Worm (Caenorhabditis elegans) whole organism, young adult: ENCODE results near the gene rpt-1.

Experiments
- F49E8.2 ChIP-seq: sonication (generic microtip); optimal IDR thresholded peaks from 3 replicates; lab custom pipeline; 2017; ENCODE audit warnings: missing genetic modification characterization, mild to moderate bottlenecking, missing compliant biosample characterization, antibody characterized with exemption, moderate library complexity; ENCODE audit not compliant: insufficient read depth
- F52B5.7 ChIP-seq: sonication (generic microtip); optimal IDR thresholded peaks from 2 replicates; lab custom pipeline; 2016; ENCODE audit warnings: mild to moderate bottlenecking, missing genetic modification characterization, missing compliant biosample characterization
- F55B11.4 ChIP-seq: sonication (generic microtip); optimal IDR thresholded peaks from 2 replicates; lab custom pipeline; 2016; ENCODE audit warnings: missing compliant biosample characterization, missing genetic modification characterization, borderline replicate concordance; ENCODE audit not compliant: insufficient read depth
- F57C9.4 ChIP-seq: sonication (generic microtip); optimal IDR thresholded peaks from 2 replicates; lab custom pipeline; 2017; ENCODE audit warnings: mild to moderate bottlenecking, missing genetic modification characterization, missing compliant biosample characterization
- K11D2.4 ChIP-seq: fragments of 200-800 bp; sonication (Bioruptor generic); IDR thresholded peaks from 2 replicates; pipeline ENCODE4 v1.3.6; 2022; ENCODE audit warnings: missing genetic modification reagents, missing genetic modification characterization, missing compliant biosample characterization
- Y95B8A.8 ChIP-seq: fragments of 200-800 bp; sonication (Bioruptor generic); IDR thresholded peaks from 2 replicates; pipeline ENCODE4 v1.3.6; 2022; ENCODE audit warnings: missing genetic modification reagents, missing genetic modification characterization, missing compliant biosample characterization
- ZK185.1 ChIP-seq: sonication (generic microtip); optimal IDR thresholded peaks from 2 replicates; lab custom pipeline; 2016; ENCODE audit warnings: mild to moderate bottlenecking, missing genetic modification characterization, missing compliant biosample characterization; ENCODE audit not compliant: poor library complexity, severe bottlenecking
- ama-1 ChIP-seq, 3 experiments: fragments of 150-350 bp in 1 of 3; sonication (generic microtip) in 2 of 3; optimal IDR thresholded peaks; 2 replicates each; lab custom pipeline; 2014 to 2018; ENCODE audit warnings: missing biosample characterization in 2 of 3, missing genetic modification characterization in 2 of 3, missing genetic modification reagents in 2 of 3
- aptf-2 ChIP-seq: fragments of 200-800 bp; sonication (Bioruptor generic); conservative IDR thresholded peaks from 2 replicates; pipeline ENCODE4 v1.3.6; 2022; ENCODE audit warnings: missing genetic modification reagents, missing genetic modification characterization, missing compliant biosample characterization
- atf-7 ChIP-seq: sonication (generic microtip); optimal IDR thresholded peaks from 2 replicates; lab custom pipeline; 2017; ENCODE audit warnings: mild to moderate bottlenecking, missing genetic modification characterization, missing compliant biosample characterization
- attf-3 ChIP-seq: fragments of 200-800 bp; sonication (Bioruptor generic); conservative IDR thresholded peaks from 2 replicates; pipeline ENCODE4 v1.3.6; 2022; ENCODE audit warnings: missing genetic modification reagents, missing genetic modification characterization, missing compliant biosample characterization
- cebp-1 ChIP-seq, 2 experiments: fragments of 200-800 bp in 1 of 2; sonication (Bioruptor generic) in 1 of 2; sonication (generic microtip) in 1 of 2; IDR thresholded peaks in 1 of 2; optimal IDR thresholded peaks in 1 of 2; 2 replicates each; pipeline versions ENCODE4 v1.3.6 to Lab custom; 2017 to 2022; ENCODE audit warnings: missing compliant biosample characterization in 2 of 2, missing genetic modification characterization in 2 of 2, mild to moderate bottlenecking in 1 of 2, missing genetic modification reagents in 1 of 2, moderate library complexity in 1 of 2
- ceh-100 ChIP-seq: fragments of 200-800 bp; sonication (Bioruptor generic); IDR thresholded peaks from 2 replicates; pipeline ENCODE4 v1.3.6; 2022; ENCODE audit warnings: missing genetic modification reagents, missing genetic modification characterization, missing compliant biosample characterization
- efl-1 ChIP-seq: fragments of 150-350 bp; optimal IDR thresholded peaks from 2 replicates; lab custom pipeline; 2014; ENCODE audit warnings: missing biosample characterization, missing genetic modification reagents, missing genetic modification characterization
- egl-18 ChIP-seq: fragments of 200-800 bp; sonication (Bioruptor generic); IDR thresholded peaks from 2 replicates; pipeline ENCODE4 v1.3.6; 2022; ENCODE audit warnings: missing genetic modification reagents, missing genetic modification characterization, missing compliant biosample characterization
- ets-4 ChIP-seq: fragments of 200-800 bp; sonication (Bioruptor generic); optimal IDR thresholded peaks from 2 replicates; lab custom pipeline; 2018; ENCODE audit warnings: mild to moderate bottlenecking, missing genetic modification characterization, missing compliant biosample characterization
- fkh-3 ChIP-seq: sonication (generic microtip); optimal IDR thresholded peaks from 2 replicates; lab custom pipeline; 2016; ENCODE audit warnings: mild to moderate bottlenecking, missing genetic modification characterization, missing compliant biosample characterization
- gei-17 ChIP-seq: fragments of 200-800 bp; sonication (Bioruptor generic); optimal IDR thresholded peaks from 2 replicates; lab custom pipeline; 2018; ENCODE audit warnings: mild to moderate bottlenecking, missing genetic modification characterization, missing compliant biosample characterization
- him-1 ChIP-seq: sonication (generic microtip); optimal IDR thresholded peaks from 2 replicates; lab custom pipeline; 2016; ENCODE audit warnings: missing genotype, missing genetic modification reagents, missing genetic modification characterization, missing compliant biosample characterization
- hmg-20 ChIP-seq: fragments of 200-800 bp; sonication (Bioruptor generic); IDR thresholded peaks from 2 replicates; pipeline ENCODE4 v1.3.6; 2022; ENCODE audit warnings: missing genetic modification reagents, missing genetic modification characterization, missing compliant biosample characterization
- lag-1 ChIP-seq: fragments of 200-800 bp; sonication (Bioruptor generic); IDR thresholded peaks from 2 replicates; pipeline ENCODE4 v1.3.6; 2022; ENCODE audit warnings: missing genetic modification reagents, missing genetic modification characterization, missing compliant biosample characterization
- lin-26 ChIP-seq: fragments of 200-800 bp; sonication (Bioruptor generic); IDR thresholded peaks from 2 replicates; pipeline ENCODE4 v1.3.6; 2022; ENCODE audit warnings: missing genetic modification reagents, missing genetic modification characterization, missing compliant biosample characterization
- lin-35 ChIP-seq, 3 experiments: fragments of 150-350 bp in 2 of 3; sonication (generic microtip) in 1 of 3; optimal IDR thresholded peaks; 2 replicates each; lab custom pipeline; 2014 to 2018; ENCODE audit warnings: missing biosample characterization in 3 of 3, missing genetic modification characterization in 3 of 3, missing genetic modification reagents in 3 of 3
- lin-40 ChIP-seq: sonication (generic microtip); optimal IDR thresholded peaks from 2 replicates; lab custom pipeline; 2016; ENCODE audit warnings: missing genetic modification characterization, mild to moderate bottlenecking, missing compliant biosample characterization, missing genotype, missing genetic modification reagents
- madf-6 ChIP-seq: fragments of 200-800 bp; sonication (Bioruptor generic); IDR thresholded peaks from 2 replicates; pipeline ENCODE4 v1.3.6; 2022; ENCODE audit warnings: missing genetic modification reagents, missing genetic modification characterization, missing compliant biosample characterization
- madf-8 ChIP-seq: fragments of 200-800 bp; sonication (Bioruptor generic); conservative IDR thresholded peaks from 2 replicates; pipeline ENCODE4 v1.3.6; 2022; ENCODE audit warnings: missing genetic modification reagents, missing genetic modification characterization, missing compliant biosample characterization
- mxl-1 ChIP-seq: sonication (generic microtip); optimal IDR thresholded peaks from 2 replicates; lab custom pipeline; 2016; ENCODE audit warnings: missing genetic modification characterization, missing compliant biosample characterization
- nfya-1 ChIP-seq: sonication (generic microtip); optimal IDR thresholded peaks from 2 replicates; lab custom pipeline; 2017; ENCODE audit warnings: antibody characterized with exemption, missing compliant biosample characterization, missing genetic modification characterization, borderline replicate concordance; ENCODE audit not compliant: insufficient read depth
- nfya-2 ChIP-seq: fragments of 200-800 bp; sonication (Bioruptor generic); IDR thresholded peaks from 2 replicates; pipeline ENCODE4 v1.3.6; 2022; ENCODE audit warnings: missing genetic modification reagents, missing genetic modification characterization, missing compliant biosample characterization
- snpc-1.3 ChIP-seq: sonication (generic microtip); optimal IDR thresholded peaks from 2 replicates; lab custom pipeline; 2017; ENCODE audit warnings: missing genetic modification characterization, mild to moderate bottlenecking, missing compliant biosample characterization, antibody characterized with exemption, moderate library complexity, missing genotype, missing genetic modification reagents; ENCODE audit not compliant: insufficient read depth
- snpc-3.4 ChIP-seq: sonication (generic microtip); optimal IDR thresholded peaks from 2 replicates; lab custom pipeline; 2017; ENCODE audit warnings: missing genetic modification characterization, mild to moderate bottlenecking, missing compliant biosample characterization, antibody characterized with exemption, moderate library complexity, missing genotype, missing genetic modification reagents
- snpc-4 ChIP-seq, 5 experiments: fragments of 150-350 bp in 1 of 5; sonication (generic microtip) in 4 of 5; optimal IDR thresholded peaks; 2 replicates each; lab custom pipeline; 2014 to 2018; ENCODE audit warnings: missing genetic modification characterization in 5 of 5, missing biosample characterization in 3 of 5, antibody characterized with exemption in 2 of 5, mild to moderate bottlenecking in 2 of 5, missing compliant biosample characterization in 2 of 5, missing genotype in 2 of 5, moderate library complexity in 2 of 5, missing genetic modification reagents in 1 of 5
- unc-62 ChIP-seq: fragments of 150-350 bp; optimal IDR thresholded peaks from 2 replicates; lab custom pipeline; 2014; ENCODE audit warnings: missing biosample characterization, missing genetic modification reagents, missing genetic modification characterization
- zfh-2 ChIP-seq: fragments of 200-800 bp; sonication (Bioruptor generic); conservative IDR thresholded peaks from 2 replicates; pipeline ENCODE4 v1.3.6; 2022; ENCODE audit warnings: missing genetic modification reagents, missing genetic modification characterization, missing compliant biosample characterization
- ztf-22 ChIP-seq: fragments of 200-800 bp; sonication (Bioruptor generic); optimal IDR thresholded peaks from 2 replicates; lab custom pipeline; 2018; ENCODE audit warnings: mild to moderate bottlenecking, missing genetic modification characterization, moderate library complexity, missing compliant biosample characterization
- ztf-28 ChIP-seq: fragments of 200-800 bp; sonication (Bioruptor generic); IDR thresholded peaks from 2 replicates; pipeline ENCODE4 v1.3.6; 2022; ENCODE audit warnings: missing genetic modification reagents, missing genetic modification characterization, missing compliant biosample characterization

rpt-1 gene

ce11 chrV:11979673-11980561, 2.3 kb downstream of the rpt-1 start, which contains the start of gene snr-4 (continued):
- TF ChIP-seq ama-1 (optimal IDR thresholded peaks at IDR 0.05; lab: Kevin White, UChicago) = peak; percentile 80
- no peak for TF ChIP-seq ama-1 (GFP tag; optimal IDR thresholded peaks at IDR 0.05; lab: Kevin White, UChicago)
- TF ChIP-seq F52B5.7 (tag; lab: Kevin White, UChicago) = peak; percentile 78

- TF ChIP-seq lag-1 = no peak
- no peak for TF ChIP-seq atf-7 (tag; lab: Kevin White, UChicago)
- TF ChIP-seq lin-35 (GFP tag; optimal IDR thresholded peaks at IDR 0.05; lab: Kevin White, UChicago) = no peak
- TF ChIP-seq F55B11.4 (tag; lab: Kevin White, UChicago) = no peak
- TF ChIP-seq lin-40 (tag; lab: Kevin White, UChicago) = no peak
- peak; percentile 14 for TF ChIP-seq him-1 (tag; lab: Kevin White, UChicago)
- TF ChIP-seq snpc-1.3 (tag; lab: Kevin White, UChicago) = peak; percentile 5
- TF ChIP-seq ceh-100 (GFP tag; lab: Robert Waterston, UW) = no peak
- no peak for TF ChIP-seq ZK185.1
- 0 out of 2 replicates have a peak, but pooled peaks have one; percentile 5 for TF ChIP-seq madf-6 (GFP tag; lab: Robert Waterston, UW)
- TF ChIP-seq lin-26 (GFP tag; lab: Robert Waterston, UW) = no peak
- no peak for TF ChIP-seq unc-62
- no peak for TF ChIP-seq aptf-2
- no peak for TF ChIP-seq hmg-20 (GFP tag; lab: Robert Waterston, UW)
- peak; percentile 19 for TF ChIP-seq F49E8.2 (tag; lab: Kevin White, UChicago)
- no peak for TF ChIP-seq efl-1 (GFP tag; lab: Kevin White, UChicago)
- no peak for TF ChIP-seq ets-4
- TF ChIP-seq cebp-1 (GFP tag; IDR thresholded peaks at IDR 0.05; lab: Robert Waterston, UW) = no peak
- no peak for TF ChIP-seq cebp-1 (tag; optimal IDR thresholded peaks at IDR 0.05; lab: Kevin White, UChicago)
- no peak for TF ChIP-seq madf-8
- TF ChIP-seq F52B5.7 (tag; lab: Kevin White, UChicago) = no peak
- no peak for TF ChIP-seq Y95B8A.8
- no peak for TF ChIP-seq attf-3 (GFP tag; lab: Robert Waterston, UW)
- no peak for TF ChIP-seq F57C9.4 (tag; lab: Kevin White, UChicago)
- TF ChIP-seq ztf-22 = no peak
- no peak for TF ChIP-seq snpc-4 (GFP tag; optimal IDR thresholded peaks at IDR 0.05; lab: Kevin White, UChicago)
- TF ChIP-seq snpc-4 (tag; optimal IDR thresholded peaks at IDR 0.05; lab: Kevin White, UChicago) = peak in 1 of 4 experiments; percentile 61
- no peak for TF ChIP-seq nfya-1
- TF ChIP-seq ztf-28 (GFP tag; lab: Robert Waterston, UW) = no peak
- no peak for TF ChIP-seq K11D2.4 (GFP tag; lab: Robert Waterston, UW)
- peak; percentile 43 for TF ChIP-seq snpc-3.4 (tag; lab: Kevin White, UChicago)
- TF ChIP-seq fkh-3 (tag; lab: Kevin White, UChicago) = no peak
- no peak for TF ChIP-seq egl-18
- TF ChIP-seq nfya-2 (GFP tag; lab: Robert Waterston, UW) = no peak
- TF ChIP-seq zfh-2 (GFP tag; lab: Robert Waterston, UW) = no peak
- TF ChIP-seq mxl-1 (tag; lab: Kevin White, UChicago) = no peak
- TF ChIP-seq gei-17 = no peak
Measured at ce11 chrV:11978179-11978578, 4.0 kb downstream of the rpt-1 start, which contains the start of gene mif-2. TSS of gene mif-2 (minus strand) at chrV:11978459.
